Fruit fly (Drosophila melanogaster) whole organism, pupa: Measurements from ENCODE around the gene Fancm.

Experiments used
- CG12605 ChIP-seq: fragments of 200-800 bp; sonication (Bioruptor generic); IDR thresholded peaks from 2 replicates; pipeline ENCODE4 v1.3.6; 2022; ENCODE audit warnings: missing biosample characterization, missing genetic modification characterization
- CG13204 ChIP-seq: fragments of 200-800 bp; sonication (Bioruptor generic); optimal IDR thresholded peaks from 2 replicates; lab custom pipeline; 2018; ENCODE audit warnings: missing biosample characterization, mild to moderate bottlenecking, missing genetic modification characterization, moderate library complexity
- CG14655 ChIP-seq: fragments of 200-800 bp; sonication (Bioruptor generic); optimal IDR thresholded peaks from 3 replicates; lab custom pipeline; 2017; ENCODE audit warnings: mild to moderate bottlenecking, missing biosample characterization, missing genetic modification reagents, missing genetic modification characterization
- CG9948 ChIP-seq: fragments of 200-800 bp; sonication (Bioruptor generic); optimal IDR thresholded peaks from 2 replicates; lab custom pipeline; 2018; ENCODE audit warnings: missing biosample characterization, mild to moderate bottlenecking, missing genetic modification characterization, moderate library complexity

- TF ChIP-seq CG9948 (no peak), CG13204 (GFP tag; lab: Kevin White, UChicago) (no peak), CG14655 (GFP tag; lab: Kevin White, UChicago) (no peak), CG12605 (GFP tag; lab: Robert Waterston, UW) (no peak)
Measured at dm6 chr3R:21459948-21460347, 22.2 kb upstream of the Fancm start.
